Worm (Caenorhabditis elegans) whole organism, dauer: ENCODE data around the gene K04F1.9.

Experiments
- unc-62 ChIP-seq: sonication (generic microtip); optimal IDR thresholded peaks from 2 replicates; lab custom pipeline; 2017; ENCODE audit warnings: missing biosample characterization, missing genetic modification reagents, missing genetic modification characterization

The K04F1.9 gene

DNA sequence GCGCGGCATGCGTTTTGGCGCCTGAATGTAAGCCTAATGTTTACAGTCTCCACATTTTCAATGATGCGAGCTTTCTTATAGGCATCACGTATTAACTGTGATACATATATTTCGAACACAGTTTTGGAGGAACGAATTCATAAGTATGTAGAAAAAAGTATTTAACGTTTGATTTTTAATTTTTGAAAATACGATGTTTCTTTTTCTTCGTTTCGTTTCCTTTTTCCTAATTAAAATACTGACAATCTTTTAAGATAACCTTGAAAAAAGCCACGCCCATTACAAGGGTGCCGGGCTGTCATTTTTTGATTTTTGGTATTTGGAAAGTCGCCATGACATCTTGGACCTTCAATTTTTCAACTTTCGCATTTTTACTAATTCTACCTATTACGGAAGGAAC, at the start of gene K04F1.9:
TSS of gene K04F1.9 (plus strand) at position 301 of the 400 bp plus-strand sequence.
- TF ChIP-seq unc-62 (GFP tag; lab: Kevin White, UChicago), result no peak

DNA sequence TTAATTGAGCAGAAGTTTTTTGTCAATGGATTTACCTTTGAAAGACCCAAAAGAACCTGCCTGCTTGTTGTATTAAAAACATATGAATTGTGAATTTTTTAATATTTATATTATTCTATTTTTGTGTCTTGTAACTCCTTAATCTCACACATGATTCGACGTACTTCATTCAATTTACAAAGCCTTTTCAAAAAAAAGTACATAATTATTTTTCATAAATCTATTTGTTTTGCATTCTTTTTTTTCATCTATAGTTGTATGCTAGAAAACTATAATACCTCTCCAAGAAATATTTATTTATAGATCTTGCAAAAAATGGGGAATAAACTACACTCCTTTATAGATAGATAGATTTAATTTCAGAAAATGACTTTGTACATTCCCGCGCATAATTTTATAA, 46.3 kb upstream of the K04F1.9 start, which contains the start of gene nhr-179:
TSS of gene nhr-179 (minus strand) at position 101 of the 400 bp plus-strand sequence.
- no peak for TF ChIP-seq unc-62 (GFP tag; lab: Kevin White, UChicago)

- TF ChIP-seq unc-62 (GFP tag; lab: Kevin White, UChicago), result no peak
Measured at ce11 chrV:1620537-1620936, 44.5 kb upstream of the K04F1.9 start.

DNA sequence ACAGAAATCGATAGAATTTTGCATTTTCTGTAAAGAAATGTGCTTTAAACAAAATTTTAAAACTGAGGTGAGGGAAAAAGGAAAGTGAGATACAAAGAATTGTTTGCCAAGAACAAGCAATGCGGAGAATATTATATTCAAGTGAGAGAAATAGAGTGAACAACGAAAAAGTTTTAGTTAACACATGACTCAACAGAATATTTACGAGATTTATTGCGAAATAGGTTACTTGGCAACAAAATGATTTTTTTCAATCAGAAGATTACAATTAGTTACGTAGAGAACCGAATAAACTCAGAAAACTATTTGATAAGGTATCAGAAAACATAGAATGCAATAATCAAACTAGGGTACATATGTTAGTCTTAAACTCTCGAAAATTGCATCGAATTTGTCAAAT, 43.5 kb upstream of the K04F1.9 start, which contains the start of gene nhr-117:
TSS of gene nhr-117 (minus strand) at position 27 of the 400 bp plus-strand sequence.
- TF ChIP-seq unc-62 (GFP tag; lab: Kevin White, UChicago), result no peak

DNA sequence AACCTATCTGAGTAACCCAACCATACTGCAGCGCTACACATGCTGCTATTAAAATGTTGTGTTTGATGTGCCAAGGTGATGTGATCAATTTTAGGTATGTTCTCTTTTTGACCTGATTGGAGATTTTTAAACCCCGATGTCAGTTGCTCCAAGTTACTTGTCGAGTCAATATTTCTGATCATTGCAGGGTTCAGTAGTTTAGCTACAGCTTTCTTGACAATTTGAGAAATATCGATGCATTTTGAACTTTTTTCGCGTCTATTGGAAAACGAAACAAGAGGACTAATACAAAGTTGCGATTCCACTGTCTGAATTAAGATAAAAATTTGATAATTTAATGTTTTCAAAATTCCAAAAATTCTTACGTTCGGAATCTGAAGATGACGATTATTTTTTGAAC, 41.6 kb upstream of the K04F1.9 start:
- no peak for TF ChIP-seq unc-62 (GFP tag; lab: Kevin White, UChicago)

DNA sequence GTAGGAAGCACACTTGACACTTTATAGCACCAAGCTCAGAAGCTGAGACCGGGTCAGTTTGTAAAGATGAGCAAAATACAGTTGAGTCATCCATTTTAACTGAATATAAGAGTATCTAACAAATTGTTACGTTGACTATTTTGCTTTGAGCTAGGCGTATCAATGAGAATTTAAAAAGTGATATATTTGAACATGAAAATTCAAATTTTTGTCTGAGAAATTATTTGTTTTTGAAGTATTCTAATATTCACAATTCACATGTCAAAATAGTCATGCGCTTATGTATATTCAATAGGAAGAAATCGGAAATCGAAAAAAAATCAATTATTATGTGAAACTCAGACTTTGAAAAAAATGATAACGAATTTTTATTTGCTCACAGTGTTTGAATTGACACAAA, 40.7 kb upstream of the K04F1.9 start, which contains the start of gene nhr-110:
TSS of gene nhr-110 (minus strand) at position 101 of the 400 bp plus-strand sequence.
- no peak for TF ChIP-seq unc-62 (GFP tag; lab: Kevin White, UChicago)

ce11 chrV:1626720-1627119, 38.3 kb upstream of the K04F1.9 start, which contains the start of gene nhr-237:
TSS of gene nhr-237 (minus strand) at chrV:1626820.
- TF ChIP-seq unc-62 (GFP tag; lab: Kevin White, UChicago), result no peak

DNA sequence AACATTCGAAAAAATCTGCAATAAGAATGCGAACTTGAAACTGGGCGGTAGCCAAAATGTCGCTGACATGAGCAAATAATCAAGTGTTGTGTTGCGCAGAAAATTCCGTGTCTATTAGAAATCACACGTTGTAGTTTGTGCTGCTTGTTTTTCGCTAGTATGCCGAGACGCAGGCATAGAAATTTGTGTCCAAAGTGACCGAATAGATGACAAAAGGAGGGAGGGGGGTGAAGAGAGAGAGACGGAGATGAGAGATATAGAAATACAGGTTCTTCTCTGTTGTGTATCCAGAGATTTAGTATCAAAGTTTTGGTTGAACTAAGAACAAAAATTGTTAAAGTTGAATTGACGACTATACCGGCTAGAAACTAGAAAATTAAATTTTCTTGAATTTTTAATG, 37.8 kb upstream of the K04F1.9 start:
- TF ChIP-seq unc-62 (GFP tag; lab: Kevin White, UChicago), result no peak

- no peak for TF ChIP-seq unc-62 (GFP tag; lab: Kevin White, UChicago)
Measured at ce11 chrV:1629329-1629728, 35.7 kb upstream of the K04F1.9 start, which contains the start of gene nhr-238. TSS of gene nhr-238 (minus strand) at chrV:1629432.

ce11 chrV:1631148-1631547, 33.9 kb upstream of the K04F1.9 start, which contains the start of gene Y46H3D.8:
TSS of gene Y46H3D.8 (minus strand) at chrV:1631248.
- no peak for TF ChIP-seq unc-62 (GFP tag; lab: Kevin White, UChicago)

ce11 chrV:1631717-1632116, 33.3 kb upstream of the K04F1.9 start, which contains the start of gene irld-17:
TSS of gene irld-17 (plus strand) at chrV:1632017.
- no peak for TF ChIP-seq unc-62 (GFP tag; lab: Kevin White, UChicago)

DNA sequence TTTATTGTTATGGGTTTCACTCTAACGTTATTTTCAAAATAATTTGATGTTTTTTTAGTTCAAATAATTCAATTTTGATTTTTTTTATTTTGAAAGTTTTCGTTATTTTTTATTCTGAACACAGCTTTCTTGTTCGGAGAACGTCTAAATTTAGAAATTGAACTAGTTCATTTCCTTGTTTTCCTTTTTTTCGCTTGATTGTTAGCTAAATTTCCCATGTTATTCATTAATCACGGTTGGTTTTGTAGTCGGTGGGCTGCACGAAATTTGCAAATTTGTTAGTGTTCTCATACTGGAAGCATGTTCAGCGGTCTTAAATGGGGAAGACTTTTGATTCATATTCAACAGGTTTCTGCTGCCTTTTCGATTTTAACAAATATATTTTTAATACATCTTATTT, 29.2 kb upstream of the K04F1.9 start, which contains the start of gene str-222:
TSS of gene str-222 (plus strand) at position 301 of the 400 bp plus-strand sequence.
- TF ChIP-seq unc-62 (GFP tag; lab: Kevin White, UChicago), result no peak

- no peak for TF ChIP-seq unc-62 (GFP tag; lab: Kevin White, UChicago)
Measured at ce11 chrV:1640008-1640407, 25.0 kb upstream of the K04F1.9 start, which contains the start of gene str-221. TSS of gene str-221 (plus strand) at chrV:1640308.

- no peak for TF ChIP-seq unc-62 (GFP tag; lab: Kevin White, UChicago)
Measured at ce11 chrV:1642199-1642598, 22.8 kb upstream of the K04F1.9 start, which contains the start of gene Y46H3D.1. TSS of gene Y46H3D.1 (plus strand) at chrV:1642499.

DNA sequence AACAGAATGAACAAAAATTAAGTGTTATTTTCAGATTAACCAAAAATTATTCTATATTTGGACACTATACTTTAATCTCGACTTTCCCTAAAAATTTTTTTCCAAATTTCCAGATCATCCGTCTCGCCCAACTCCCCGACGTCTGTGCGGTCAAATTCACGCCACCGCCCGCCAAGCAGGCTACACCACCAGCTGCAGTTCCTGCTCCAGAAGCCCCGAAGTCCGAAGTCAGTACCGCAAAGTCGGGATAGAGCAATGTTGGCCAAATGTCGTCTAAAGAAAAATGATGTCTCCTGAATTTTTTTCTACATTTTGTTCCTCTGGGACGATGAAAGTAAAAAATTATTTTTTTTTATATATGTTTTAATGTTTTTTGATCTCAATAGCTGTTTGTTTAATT, 22.3 kb upstream of the K04F1.9 start:
- no peak for TF ChIP-seq unc-62 (GFP tag; lab: Kevin White, UChicago)

DNA sequence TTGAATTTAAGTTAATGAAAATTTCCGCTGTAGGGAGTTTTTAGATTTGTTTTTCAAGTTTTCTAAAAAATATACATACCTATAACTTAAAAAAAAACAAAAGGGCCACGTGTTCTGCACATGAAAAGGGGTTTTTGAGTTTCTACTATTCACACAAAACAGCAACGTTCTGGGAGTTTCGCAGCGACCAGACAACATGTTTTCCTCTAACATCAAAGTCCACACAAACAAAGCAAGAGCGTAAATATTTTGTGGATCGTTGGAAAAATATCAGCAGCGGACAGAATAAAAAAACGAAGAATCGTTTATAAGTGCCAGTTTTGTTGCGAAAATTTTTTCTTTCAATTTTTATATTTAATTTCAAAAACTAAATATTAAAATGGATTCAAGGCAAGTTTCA, 21.1 kb upstream of the K04F1.9 start, which contains the start of gene alh-2:
TSS of gene alh-2 (plus strand) at position 284 of the 400 bp plus-strand sequence.
- no peak for TF ChIP-seq unc-62 (GFP tag; lab: Kevin White, UChicago)

ce11 chrV:1648000-1648399, 17.0 kb upstream of the K04F1.9 start, which contains the start of gene irld-45:
TSS of gene irld-45 (plus strand) at chrV:1648300.
- TF ChIP-seq unc-62 (GFP tag; lab: Kevin White, UChicago), result no peak
